Worm (Caenorhabditis elegans): Measurements from ENCODE around the gene dmsr-10.

- TF ChIP-seq nhr-11 (tag; optimal IDR thresholded peaks at IDR 0.05) (no peak), ceh-82 (tag; optimal IDR thresholded peaks at IDR 0.05) (no peak), fos-1 (tag; optimal IDR thresholded peaks at IDR 0.05) (no peak), ama-1 (optimal IDR thresholded peaks at IDR 0.05) (no peak), aly-2 (tag; optimal IDR thresholded peaks at IDR 0.05) (no peak), skn-1 (tag; optimal IDR thresholded peaks at IDR 0.05) (no peak), zag-1 (tag; optimal IDR thresholded peaks at IDR 0.05) (no peak), mdl-1 (tag; optimal IDR thresholded peaks at IDR 0.05) (no peak), lin-39 (tag; optimal IDR thresholded peaks at IDR 0.05) (no peak), pqm-1 (tag; optimal IDR thresholded peaks at IDR 0.05) (no peak), fkh-10 (GFP tag; optimal IDR thresholded peaks at IDR 0.05) (no peak), elt-2 (tag; optimal IDR thresholded peaks at IDR 0.05) (no peak), nhr-28 (tag; optimal IDR thresholded peaks at IDR 0.05) (no peak), nhr-25 (tag; optimal IDR thresholded peaks at IDR 0.05) (no peak)
Measured at ce11 chrV:6767576-6767975, 34.2 kb downstream of the dmsr-10 start.

All from whole organism, L3 larva.